Fruit fly (Drosophila melanogaster): ENCODE data around the gene dpy.

dm6 chr2L:4588797-4589196 is 25.3 kb downstream of the dpy start:
- TF ChIP-seq CG8478 (optimal IDR thresholded peaks at IDR 0.05) (no peak), CTCF (optimal IDR thresholded peaks at IDR 0.05) (no peak)
